Fruit fly (Drosophila melanogaster): ENCODE results near the gene Cdk8.

Gene Cdk8

dm6 chr3L:9855784-9856426 lies 17.4 kb upstream of the Cdk8 start (continued):
- TF ChIP-seq croc (GFP tag; conservative IDR thresholded peaks at IDR 0.05) (peak; percentile 99), klu (GFP tag; IDR thresholded peaks at IDR 0.05) (peak; percentile 90), Hand (GFP tag; optimal IDR thresholded peaks at IDR 0.05) (peak; percentile 79), CG4282 (GFP tag; optimal IDR thresholded peaks at IDR 0.05) (peak; percentile 81), Med (GFP tag) (peak; percentile 99), ERR (GFP tag; optimal IDR thresholded peaks at IDR 0.05) (peak; percentile 97), CG18011 (GFP tag; optimal IDR thresholded peaks at IDR 0.05) (peak; percentile 65), H15 (GFP tag; IDR thresholded peaks at IDR 0.05) (peak; percentile 97), C15 (GFP tag; IDR thresholded peaks at IDR 0.05) (peak; percentile 86; the same call in 2 of the 3 replicates), Dbx (GFP tag; IDR thresholded peaks at IDR 0.05) (peak; percentile 81), dati (GFP tag; IDR thresholded peaks at IDR 0.05) (peak; percentile 94), hkb (optimal IDR thresholded peaks at IDR 0.05) (peak; percentile 81), hkb (GFP tag; IDR thresholded peaks at IDR 0.05) (peak; percentile 97), CG11456 (GFP tag; IDR thresholded peaks at IDR 0.05) (peak; percentile 93), CG15601 (tag; optimal IDR thresholded peaks at IDR 0.05) (peak; percentile 96), Bgb (GFP tag; IDR thresholded peaks at IDR 0.05; ENCODE audit: partially characterized antibody) (no peak), CkIIα-i1 (GFP tag; IDR thresholded peaks at IDR 0.05) (peak; percentile 51; the same call in 1 of the 2 replicates), dmrt99B (tag; optimal IDR thresholded peaks at IDR 0.05) (peak; percentile 98), CG13624 (GFP tag; optimal IDR thresholded peaks at IDR 0.05) (peak; percentile 95), CG10431 (GFP tag; optimal IDR thresholded peaks at IDR 0.05) (peak; percentile 90), CG3995 (GFP tag; optimal IDR thresholded peaks at IDR 0.05) (peak; percentile 69), Atf-2 (GFP tag; optimal IDR thresholded peaks at IDR 0.05) (peak; percentile 97), CG3726 (GFP tag; IDR thresholded peaks at IDR 0.05) (peak; percentile 97), HHEX (GFP tag; optimal IDR thresholded peaks at IDR 0.05) (peak; percentile 97), gce (GFP tag; IDR thresholded peaks at IDR 0.05) (peak; percentile 99), fru (optimal IDR thresholded peaks at IDR 0.05) (no peak), Adf1 (GFP tag; IDR thresholded peaks at IDR 0.05) (peak; percentile 62), Camta (GFP tag; optimal IDR thresholded peaks at IDR 0.05) (peak; percentile 96), CG10321 (GFP tag; IDR thresholded peaks at IDR 0.05) (peak; percentile 75), CG6765 (GFP tag; optimal IDR thresholded peaks at IDR 0.05) (peak; percentile 82), Opbp (GFP tag; IDR thresholded peaks at IDR 0.05; ENCODE audit: partially characterized antibody) (no peak), CG13775 (GFP tag; optimal IDR thresholded peaks at IDR 0.05) (peak; percentile 95), stc (GFP tag; IDR thresholded peaks at IDR 0.05) (peak; percentile 97), vnd (GFP tag; IDR thresholded peaks at IDR 0.05; ENCODE audit: partially characterized antibody) (no peak), TFAM (GFP tag; optimal IDR thresholded peaks at IDR 0.05) (peak; percentile 94), CG3163 (GFP tag; optimal IDR thresholded peaks at IDR 0.05) (peak; percentile 85), CG2712 (tag; optimal IDR thresholded peaks at IDR 0.05) (peak; percentile 99), CG14965 (GFP tag; optimal IDR thresholded peaks at IDR 0.05; ENCODE audit: borderline replicate concordance) (peak; percentile 89), pho (GFP tag; optimal IDR thresholded peaks at IDR 0.05) (peak; percentile 92), Pdp1 (GFP tag; optimal IDR thresholded peaks at IDR 0.05) (peak; percentile 95 to 97), CG7745 (tag; optimal IDR thresholded peaks at IDR 0.05) (peak; percentile 78), chif (GFP tag; optimal IDR thresholded peaks at IDR 0.05) (peak; percentile 97 to 99), CG15011 (GFP tag; optimal IDR thresholded peaks at IDR 0.05) (peak; percentile 94), HLH4C (GFP tag; IDR thresholded peaks at IDR 0.05; ENCODE audit: partially characterized antibody) (no peak), CG15696 (tag; optimal IDR thresholded peaks at IDR 0.05) (peak; percentile 99), CG14860 (GFP tag; IDR thresholded peaks at IDR 0.05; ENCODE audit: partially characterized antibody) (no peak), peb (GFP tag; IDR thresholded peaks at IDR 0.05) (peak; percentile 97), CG13287 (GFP tag; IDR thresholded peaks at IDR 0.05; ENCODE audit: partially characterized antibody) (no peak), CG14441 (GFP tag; IDR thresholded peaks at IDR 0.05) (peak; percentile 95), HLHmδ (GFP tag; optimal IDR thresholded peaks at IDR 0.05) (peak; percentile 68)

Measured in whole organism, embryonic.